Worm (Caenorhabditis elegans): ENCODE results near the gene sta-1.
"Not testable (repeated sequence)": the region's sequence is repeated elsewhere in the genome, so short reads cannot be mapped to it uniquely, and the experiment has no call there.

- TF ChIP-seq ces-1 (GFP tag; optimal IDR thresholded peaks at IDR 0.05); ets-5 (GFP tag; IDR thresholded peaks at IDR 0.05); lin-15B (tag; optimal IDR thresholded peaks at IDR 0.05); dpl-1 (GFP tag; optimal IDR thresholded peaks at IDR 0.05); ama-1 (optimal IDR thresholded peaks at IDR 0.05); ztf-4 (tag; optimal IDR thresholded peaks at IDR 0.05); jun-1 (tag; optimal IDR thresholded peaks at IDR 0.05); vab-15 (tag; optimal IDR thresholded peaks at IDR 0.05); zip-4 (GFP tag; optimal IDR thresholded peaks at IDR 0.05); ztf-11 (tag; optimal IDR thresholded peaks at IDR 0.05); fkh-4 (tag; optimal IDR thresholded peaks at IDR 0.05; ENCODE audit: borderline replicate concordance): not testable (repeated sequence)
Observed at ce11 chrIV:16625909-16626308, 38.2 kb upstream of the sta-1 start, which contains the start of gene fip-7.

Measured in whole organism, L1 larva.